Worm (Caenorhabditis elegans): ENCODE measurements around the gene C14C10.5.

The C14C10.5 gene

ce11 chrV:12599510-12600242 lies at the start of gene C14C10.5:
Gene C14C10.5 (plus strand): TSS chrV:12600192.
- TF ChIP-seq ztf-4 (tag; optimal IDR thresholded peaks at IDR 0.05) (no peak), sma-9 (GFP tag; optimal IDR thresholded peaks at IDR 0.05) (no peak), sma-9 (tag; optimal IDR thresholded peaks at IDR 0.05) (no peak), C34F6.9 (tag; optimal IDR thresholded peaks at IDR 0.05) (no peak), alr-1 (tag; optimal IDR thresholded peaks at IDR 0.05) (no peak), skn-1 (tag; optimal IDR thresholded peaks at IDR 0.05) (no peak), nhr-11 (tag; optimal IDR thresholded peaks at IDR 0.05) (no peak), dmd-4 (tag; optimal IDR thresholded peaks at IDR 0.05) (no peak), lsy-2 (tag; optimal IDR thresholded peaks at IDR 0.05) (peak in 1 of 2 experiments; percentile 14), fos-1 (tag; optimal IDR thresholded peaks at IDR 0.05) (no peak), R02D3.7 (tag; optimal IDR thresholded peaks at IDR 0.05) (no peak), egl-27 (tag; optimal IDR thresholded peaks at IDR 0.05) (no peak), nhr-10 (tag; optimal IDR thresholded peaks at IDR 0.05) (no peak), ceh-16 (tag; optimal IDR thresholded peaks at IDR 0.05) (no peak), zag-1 (tag; optimal IDR thresholded peaks at IDR 0.05) (no peak), nhr-129 (tag; optimal IDR thresholded peaks at IDR 0.05) (peak; percentile 35), mdl-1 (tag; optimal IDR thresholded peaks at IDR 0.05) (no peak)

- no peak for TF ChIP-seq lin-13 (GFP tag; optimal IDR thresholded peaks at IDR 0.05)
Observed at ce11 chrV:12550755-12551154, 49.2 kb upstream of the C14C10.5 start.

- TF ChIP-seq nhr-25 (tag; optimal IDR thresholded peaks at IDR 0.05) (peak; percentile 11), lin-13 (GFP tag; optimal IDR thresholded peaks at IDR 0.05) (peak; percentile 42), sem-4 (tag; optimal IDR thresholded peaks at IDR 0.05) (peak; percentile 32), ama-1 (optimal IDR thresholded peaks at IDR 0.05) (peak; percentile 94), nhr-10 (tag; optimal IDR thresholded peaks at IDR 0.05) (no peak), sma-3 (GFP tag; optimal IDR thresholded peaks at IDR 0.05) (peak; percentile 58), nhr-12 (tag; optimal IDR thresholded peaks at IDR 0.05) (no peak), nhr-11 (tag; optimal IDR thresholded peaks at IDR 0.05) (peak; percentile 58), nhr-129 (tag; optimal IDR thresholded peaks at IDR 0.05) (peak; percentile 46), gmeb-1 (tag; optimal IDR thresholded peaks at IDR 0.05) (peak; percentile 24), mab-5 (tag; optimal IDR thresholded peaks at IDR 0.05) (no peak), nhr-21 (tag; optimal IDR thresholded peaks at IDR 0.05) (peak; percentile 78), sma-9 (GFP tag; optimal IDR thresholded peaks at IDR 0.05) (peak; percentile 19), sma-9 (tag; optimal IDR thresholded peaks at IDR 0.05) (no peak), egl-27 (tag; optimal IDR thresholded peaks at IDR 0.05) (no peak)
Observed at ce11 chrV:12551638-12552478, 48.1 kb upstream of the C14C10.5 start.

- peak; percentile 96 for TF ChIP-seq ama-1 (optimal IDR thresholded peaks at IDR 0.05)
- TF ChIP-seq nhr-12 (tag; optimal IDR thresholded peaks at IDR 0.05), result no peak
Observed at ce11 chrV:12552671-12553212, 47.2 kb upstream of the C14C10.5 start, which contains the start of gene F45D3.4. Gene F45D3.4 (minus strand): TSS chrV:12553191.

- TF ChIP-seq F13H6.1 (tag; optimal IDR thresholded peaks at IDR 0.05) (peak; percentile 7), Y55F3AM.14 (GFP tag; optimal IDR thresholded peaks at IDR 0.05) (peak; percentile 2), nhr-11 (tag; optimal IDR thresholded peaks at IDR 0.05) (no peak), ztf-1 (GFP tag; conservative IDR thresholded peaks at IDR 0.05) (no peak), mbf-1 (tag; optimal IDR thresholded peaks at IDR 0.05) (no peak), ama-1 (optimal IDR thresholded peaks at IDR 0.05) (no peak), elt-1 (tag; optimal IDR thresholded peaks at IDR 0.05) (no peak), unc-39 (tag; optimal IDR thresholded peaks at IDR 0.05) (no peak), nhr-77 (tag; optimal IDR thresholded peaks at IDR 0.05) (no peak), lin-13 (GFP tag; optimal IDR thresholded peaks at IDR 0.05) (no peak), mdl-1 (tag; optimal IDR thresholded peaks at IDR 0.05) (peak; percentile 30 to 45), egl-27 (tag; optimal IDR thresholded peaks at IDR 0.05) (peak; percentile 66), lin-39 (tag; optimal IDR thresholded peaks at IDR 0.05) (no peak), sma-9 (GFP tag; optimal IDR thresholded peaks at IDR 0.05) (peak; percentile 70), sma-9 (tag; optimal IDR thresholded peaks at IDR 0.05) (no peak), alr-1 (tag; optimal IDR thresholded peaks at IDR 0.05) (no peak), nhr-129 (tag; optimal IDR thresholded peaks at IDR 0.05) (no peak), nhr-6 (tag; optimal IDR thresholded peaks at IDR 0.05) (no peak), fos-1 (tag; optimal IDR thresholded peaks at IDR 0.05) (peak; percentile 49), ztf-4 (tag; optimal IDR thresholded peaks at IDR 0.05) (no peak), ZK546.5 (tag; optimal IDR thresholded peaks at IDR 0.05) (no peak), peb-1 (tag; optimal IDR thresholded peaks at IDR 0.05) (no peak), sma-3 (GFP tag; optimal IDR thresholded peaks at IDR 0.05) (peak; percentile 67), nhr-12 (tag; optimal IDR thresholded peaks at IDR 0.05) (no peak), ceh-16 (tag; optimal IDR thresholded peaks at IDR 0.05) (no peak), mab-5 (tag; optimal IDR thresholded peaks at IDR 0.05) (no peak), ceh-82 (tag; optimal IDR thresholded peaks at IDR 0.05) (no peak), nhr-10 (tag; optimal IDR thresholded peaks at IDR 0.05) (no peak), aly-2 (tag; optimal IDR thresholded peaks at IDR 0.05) (no peak), sem-4 (tag; optimal IDR thresholded peaks at IDR 0.05) (no peak), C34F6.9 (tag; optimal IDR thresholded peaks at IDR 0.05) (no peak), ztf-11 (tag; optimal IDR thresholded peaks at IDR 0.05) (no peak)
Observed at ce11 chrV:12553286-12553725, 46.7 kb upstream of the C14C10.5 start.

All from whole organism, L2 larva.